Fruit fly (Drosophila melanogaster) Kc167 (cell line): ENCODE results near the gene inaF-C.

Source experiments
- Myc ChIP-seq: fragments of >200 bp; optimal IDR thresholded peaks from 2 replicates; lab custom pipeline; 2017; ENCODE audit warnings: missing external identifiers
- Sin3A ChIP-seq: fragments of >200 bp; optimal IDR thresholded peaks from 2 replicates; lab custom pipeline; 2018; ENCODE audit warnings: missing external identifiers
- h ChIP-seq: fragments of >200 bp; optimal IDR thresholded peaks from 3 replicates; lab custom pipeline; 2018; ENCODE audit warnings: missing external identifiers
- insv ChIP-seq: fragments of >200 bp; optimal IDR thresholded peaks from 3 replicates; lab custom pipeline; 2018; ENCODE audit warnings: missing external identifiers
- psq ChIP-seq: fragments of >200 bp; optimal IDR thresholded peaks from 2 replicates; lab custom pipeline; 2017; ENCODE audit warnings: missing external identifiers
- ttk ChIP-seq: sonication (Bioruptor generic); optimal IDR thresholded peaks from 2 replicates; lab custom pipeline; 2017; ENCODE audit warnings: missing external identifiers

- TF ChIP-seq h (lab: Kevin White, UChicago): no peak
- TF ChIP-seq Myc (lab: Kevin White, UChicago): no peak
- no peak for TF ChIP-seq ttk (lab: Kevin White, UChicago)
- no peak for TF ChIP-seq insv (lab: Kevin White, UChicago)
- no peak for TF ChIP-seq Sin3A (lab: Kevin White, UChicago)
- no peak for TF ChIP-seq psq (lab: Kevin White, UChicago)
Measured at dm6 chrX:11732670-11733069, 1.1 kb upstream of the inaF-C start, which contains the start of gene inaF-B.
